Worm (Caenorhabditis elegans) whole organism, L3 larva: ENCODE measurements around the gene C54D10.13.

Experiments
- R02D3.7 ChIP-seq: fragments of 150-350 bp; optimal IDR thresholded peaks from 2 replicates; lab custom pipeline; 2014; ENCODE audit warnings: missing biosample characterization, missing genetic modification characterization
- ZK546.5 ChIP-seq: sonication (generic microtip); optimal IDR thresholded peaks from 2 replicates; lab custom pipeline; 2017; ENCODE audit warnings: missing biosample characterization, missing genetic modification characterization
- aly-2 ChIP-seq: fragments of 150-350 bp; optimal IDR thresholded peaks from 2 replicates; lab custom pipeline; 2014; ENCODE audit warnings: missing biosample characterization, missing genetic modification characterization
- ama-1 ChIP-seq: fragments of 150-350 bp; optimal IDR thresholded peaks from 2 replicates; lab custom pipeline; 2018
- ceh-16 ChIP-seq: sonication (generic microtip); optimal IDR thresholded peaks from 2 replicates; lab custom pipeline; 2017; ENCODE audit warnings: missing biosample characterization, missing genetic modification characterization
- ceh-28 ChIP-seq: fragments of 150-350 bp; optimal IDR thresholded peaks from 2 replicates; lab custom pipeline; 2014; ENCODE audit warnings: missing biosample characterization, missing genetic modification reagents, missing genetic modification characterization
- ceh-82 ChIP-seq: fragments of 150-350 bp; optimal IDR thresholded peaks from 2 replicates; lab custom pipeline; 2014; ENCODE audit warnings: missing biosample characterization, missing genetic modification characterization
- ceh-9 ChIP-seq: sonication (generic microtip); optimal IDR thresholded peaks from 2 replicates; lab custom pipeline; 2018; ENCODE audit warnings: missing biosample characterization, missing genetic modification characterization
- daf-12 ChIP-seq: fragments of 150-350 bp; optimal IDR thresholded peaks from 2 replicates; lab custom pipeline; 2014; ENCODE audit warnings: missing biosample characterization, missing genetic modification reagents, missing genetic modification characterization
- egl-5 ChIP-seq: fragments of 150-350 bp; optimal IDR thresholded peaks from 2 replicates; lab custom pipeline; 2017; ENCODE audit warnings: missing biosample characterization, missing genetic modification reagents, missing genetic modification characterization, inconsistent platforms
- elt-1 ChIP-seq: fragments of 150-350 bp; optimal IDR thresholded peaks from 2 replicates; lab custom pipeline; 2014; ENCODE audit warnings: missing biosample characterization, missing genetic modification characterization
- elt-2 ChIP-seq: sonication (generic microtip); optimal IDR thresholded peaks from 2 replicates; lab custom pipeline; 2016; ENCODE audit warnings: missing genetic modification reagents, mild to moderate bottlenecking, missing genetic modification characterization, missing compliant biosample characterization
- elt-3 ChIP-seq, 3 experiments: fragments of 150-350 bp in 1 of 3; sonication (generic microtip) in 2 of 3; optimal IDR thresholded peaks; 2 replicates in 2 of 3; 4 replicates in 1 of 3; lab custom pipeline; 2014 to 2017; ENCODE audit warnings: missing biosample characterization in 3 of 3, missing genetic modification characterization in 3 of 3
- eor-1 ChIP-seq, 2 experiments: fragments of 150-350 bp; optimal IDR thresholded peaks; 2 replicates each; lab custom pipeline; 2014 to 2018; ENCODE audit warnings: missing biosample characterization in 2 of 2, missing genetic modification characterization in 2 of 2
- fkh-10 ChIP-seq: sonication (generic microtip); optimal IDR thresholded peaks from 2 replicates; lab custom pipeline; 2017; ENCODE audit warnings: missing biosample characterization, missing genetic modification reagents, missing genetic modification characterization
- fkh-2 ChIP-seq: fragments of 150-350 bp; optimal IDR thresholded peaks from 2 replicates; lab custom pipeline; 2014; ENCODE audit warnings: missing biosample characterization, missing genetic modification reagents, missing genetic modification characterization
- fos-1 ChIP-seq: fragments of 150-350 bp; optimal IDR thresholded peaks from 2 replicates; lab custom pipeline; 2014; ENCODE audit warnings: missing biosample characterization, missing genetic modification characterization
- hmg-11 ChIP-seq: sonication (generic microtip); optimal IDR thresholded peaks from 2 replicates; lab custom pipeline; 2016; ENCODE audit warnings: missing genetic modification characterization, missing compliant biosample characterization
- jun-1 ChIP-seq: fragments of 150-350 bp; optimal IDR thresholded peaks from 2 replicates; lab custom pipeline; 2014; ENCODE audit warnings: missing biosample characterization, missing genetic modification reagents, missing genetic modification characterization
- lin-15B ChIP-seq: fragments of 150-350 bp; optimal IDR thresholded peaks from 2 replicates; lab custom pipeline; 2014; ENCODE audit warnings: missing biosample characterization, missing genetic modification characterization
- lin-39 ChIP-seq: fragments of 150-350 bp; optimal IDR thresholded peaks from 2 replicates; lab custom pipeline; 2018; ENCODE audit warnings: missing biosample characterization, missing genetic modification reagents, missing genetic modification characterization
- lsy-12 ChIP-seq: sonication (generic microtip); optimal IDR thresholded peaks from 2 replicates; lab custom pipeline; 2016; ENCODE audit warnings: mild to moderate bottlenecking, missing genetic modification characterization, missing compliant biosample characterization
- mdl-1 ChIP-seq: fragments of 150-350 bp; optimal IDR thresholded peaks from 2 replicates; lab custom pipeline; 2014; ENCODE audit warnings: missing biosample characterization, missing genetic modification characterization
- mml-1 ChIP-seq: fragments of 150-350 bp; sonication (generic microtip); optimal IDR thresholded peaks from 3 replicates; lab custom pipeline; 2014; ENCODE audit warnings: missing biosample characterization, missing genetic modification characterization
- nfya-1 ChIP-seq: sonication (generic microtip); optimal IDR thresholded peaks from 2 replicates; lab custom pipeline; 2017; ENCODE audit warnings: missing genetic modification characterization, mild to moderate bottlenecking, missing compliant biosample characterization, antibody characterized with exemption, moderate library complexity; ENCODE audit not compliant: insufficient read depth
- nhr-11 ChIP-seq: fragments of 150-350 bp; optimal IDR thresholded peaks from 2 replicates; lab custom pipeline; 2014; ENCODE audit warnings: missing biosample characterization, missing genetic modification characterization
- nhr-12 ChIP-seq: fragments of 150-350 bp; optimal IDR thresholded peaks from 2 replicates; lab custom pipeline; 2014; ENCODE audit warnings: missing biosample characterization, missing genetic modification characterization
- nhr-23 ChIP-seq: fragments of 150-350 bp; optimal IDR thresholded peaks from 2 replicates; lab custom pipeline; 2014; ENCODE audit warnings: missing biosample characterization, missing genetic modification reagents, missing genetic modification characterization
- nhr-237 ChIP-seq: fragments of 150-350 bp; optimal IDR thresholded peaks from 2 replicates; lab custom pipeline; 2014; ENCODE audit warnings: missing biosample characterization, missing genetic modification characterization
- nhr-25 ChIP-seq: sonication (generic microtip); optimal IDR thresholded peaks from 2 replicates; lab custom pipeline; 2017; ENCODE audit warnings: missing biosample characterization, missing genetic modification characterization
- nhr-28 ChIP-seq: fragments of 150-350 bp; optimal IDR thresholded peaks from 2 replicates; lab custom pipeline; 2014; ENCODE audit warnings: missing biosample characterization, missing genetic modification characterization
- nhr-43 ChIP-seq: sonication (generic microtip); optimal IDR thresholded peaks from 2 replicates; lab custom pipeline; 2016; ENCODE audit warnings: mild to moderate bottlenecking, missing genetic modification characterization, missing compliant biosample characterization; ENCODE audit not compliant: poor library complexity, severe bottlenecking
- nhr-76 ChIP-seq: fragments of 150-350 bp; sonication (generic microtip); optimal IDR thresholded peaks from 5 replicates; lab custom pipeline; 2014; ENCODE audit warnings: missing biosample characterization, missing genetic modification characterization
- nhr-77 ChIP-seq: fragments of 150-350 bp; optimal IDR thresholded peaks from 2 replicates; lab custom pipeline; 2014; ENCODE audit warnings: missing biosample characterization, missing genetic modification characterization
- pha-4 ChIP-seq: fragments of 150-350 bp; optimal IDR thresholded peaks from 2 replicates; lab custom pipeline; 2014; ENCODE audit warnings: missing biosample characterization, missing genetic modification reagents, missing genetic modification characterization
- pqm-1 ChIP-seq: fragments of 150-350 bp; optimal IDR thresholded peaks from 2 replicates; lab custom pipeline; 2017; ENCODE audit warnings: missing biosample characterization, missing genetic modification characterization, inconsistent platforms
- sea-2 ChIP-seq: fragments of 150-350 bp; sonication (generic microtip); optimal IDR thresholded peaks from 4 replicates; lab custom pipeline; 2014; ENCODE audit warnings: missing biosample characterization, missing genetic modification reagents, missing genetic modification characterization
- skn-1 ChIP-seq: fragments of 150-350 bp; optimal IDR thresholded peaks from 2 replicates; lab custom pipeline; 2014; ENCODE audit warnings: missing biosample characterization, missing genetic modification characterization
- snpc-4 ChIP-seq: fragments of 150-350 bp; optimal IDR thresholded peaks from 2 replicates; lab custom pipeline; 2014; ENCODE audit warnings: missing biosample characterization, missing genetic modification characterization
- tbx-2 ChIP-seq: sonication (generic microtip); optimal IDR thresholded peaks from 2 replicates; lab custom pipeline; 2016; ENCODE audit warnings: mild to moderate bottlenecking, missing genetic modification characterization, missing compliant biosample characterization
- unc-39 ChIP-seq: sonication (generic microtip); optimal IDR thresholded peaks from 4 replicates; lab custom pipeline; 2017; ENCODE audit warnings: missing biosample characterization, missing genetic modification characterization
- unc-62 ChIP-seq: fragments of 150-350 bp; sonication (generic microtip); optimal IDR thresholded peaks from 4 replicates; lab custom pipeline; 2014; ENCODE audit warnings: missing biosample characterization, missing genetic modification reagents, missing genetic modification characterization
- zag-1 ChIP-seq: fragments of 150-350 bp; optimal IDR thresholded peaks from 2 replicates; lab custom pipeline; 2014; ENCODE audit warnings: missing biosample characterization, missing genetic modification characterization
- ztf-11 ChIP-seq: fragments of 150-350 bp; optimal IDR thresholded peaks from 2 replicates; lab custom pipeline; 2014; ENCODE audit warnings: missing biosample characterization, missing genetic modification characterization
- ztf-4 ChIP-seq: fragments of 150-350 bp; optimal IDR thresholded peaks from 2 replicates; lab custom pipeline; 2014; ENCODE audit warnings: missing biosample characterization, missing genetic modification characterization

The C54D10.13 gene

DNA sequence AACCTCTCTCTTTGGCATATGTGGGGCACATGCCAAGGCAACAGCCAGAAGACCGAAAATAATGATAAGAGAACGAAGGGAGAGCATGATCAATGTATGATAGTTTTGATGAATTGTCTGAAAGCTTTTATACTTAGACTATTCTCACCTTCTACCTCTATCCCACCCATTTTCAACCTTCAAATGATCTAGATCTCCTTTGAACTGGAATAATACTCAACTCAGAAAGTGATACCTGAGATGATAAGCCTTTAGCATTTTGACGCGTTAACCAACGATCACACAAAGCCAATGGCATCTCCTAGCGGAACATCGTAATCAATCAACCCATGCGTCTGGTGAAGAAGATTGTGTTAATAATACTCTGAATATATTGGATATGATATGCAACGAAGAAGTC is 27.5 kb downstream of the C54D10.13 start, which contains the start of gene K01D12.9:
Gene K01D12.9, minus strand, starts transcription at position 101 of the 400 bp plus-strand sequence.
- TF ChIP-seq hmg-11 (tag; lab: Kevin White, UChicago) (no peak), nhr-25 (tag; lab: Kevin White, UChicago) (peak; percentile 54), unc-39 (tag; lab: Kevin White, UChicago) (no peak), daf-12 (tag; lab: Kevin White, UChicago) (no peak), snpc-4 (tag; lab: Kevin White, UChicago) (no peak), ceh-82 (tag; lab: Kevin White, UChicago) (no peak)

DNA sequence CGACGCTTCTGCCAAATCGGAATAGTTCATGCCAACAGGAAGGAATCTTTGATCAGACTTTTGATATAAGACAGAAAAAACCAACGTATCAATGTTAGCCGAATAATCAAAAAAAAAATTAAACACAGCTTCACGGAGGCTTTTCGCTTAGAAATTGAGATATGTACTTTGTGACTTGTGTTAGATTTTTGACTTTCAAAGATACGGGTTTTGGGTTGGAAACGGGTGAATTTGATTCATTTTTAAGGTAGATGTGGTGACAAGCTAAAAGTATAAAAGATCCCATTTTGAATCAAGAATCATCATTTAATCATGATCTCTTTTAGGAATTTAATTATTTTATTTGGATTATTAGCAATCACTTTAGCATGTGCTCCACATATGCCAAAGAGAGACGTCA is 29.7 kb downstream of the C54D10.13 start, which contains the start of gene K01D12.8:
Gene K01D12.8, plus strand, starts transcription at position 301 of the 400 bp plus-strand sequence.
- no peak for TF ChIP-seq aly-2 (tag; lab: Kevin White, UChicago)
- TF ChIP-seq, all 47 proteins: peak for 0

DNA sequence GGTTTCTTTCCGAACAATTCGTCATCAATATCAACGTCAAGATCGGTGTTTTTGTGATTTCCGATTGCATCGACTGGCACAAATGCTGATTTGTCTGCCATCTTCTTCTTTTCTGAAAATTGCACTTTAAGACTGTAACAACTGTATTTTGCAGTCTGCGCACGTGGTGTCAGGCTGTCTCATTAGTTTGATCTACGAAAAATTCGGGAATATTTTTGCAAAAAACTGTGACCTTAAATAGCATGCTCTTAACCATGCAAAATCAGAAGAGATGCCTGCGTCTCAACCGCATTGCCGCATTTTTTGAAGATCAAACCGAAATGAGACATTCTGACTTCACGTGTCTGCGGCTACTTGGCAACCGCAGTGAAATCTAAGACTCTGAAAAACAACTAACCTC is 30.7 kb downstream of the C54D10.13 start, which contains the start of gene K01D12.7:
Gene K01D12.7, minus strand, starts transcription at position 101 of the 400 bp plus-strand sequence.
- TF ChIP-seq elt-1 (tag; lab: Kevin White, UChicago) (no peak), ztf-11 (tag; lab: Kevin White, UChicago) (no peak), pqm-1 (tag; lab: Kevin White, UChicago) (no peak), ceh-28 (no peak), skn-1 (no peak), nhr-237 (tag; lab: Kevin White, UChicago) (no peak), tbx-2 (no peak), mml-1 (tag; lab: Kevin White, UChicago) (no peak), fkh-2 (no peak), ceh-82 (tag; lab: Kevin White, UChicago) (no peak)

- TF ChIP-seq zag-1 (tag; lab: Kevin White, UChicago) (no peak), eor-1 (tag; optimal IDR thresholded peaks at IDR 0.05; lab: Kevin White, UChicago) (no peak), nhr-23 (peak; percentile 40), elt-1 (tag; lab: Kevin White, UChicago) (no peak), mdl-1 (tag; lab: Kevin White, UChicago) (no peak), sea-2 (GFP tag; lab: Kevin White, UChicago) (no peak), ama-1 (no peak), daf-12 (tag; lab: Kevin White, UChicago) (no peak), ceh-28 (no peak), unc-62 (GFP tag; lab: Kevin White, UChicago) (no peak), nhr-12 (no peak), unc-39 (tag; lab: Kevin White, UChicago) (no peak), nfya-1 (tag; lab: Kevin White, UChicago) (no peak), nhr-77 (no peak), elt-2 (tag; lab: Kevin White, UChicago) (peak; percentile 44), pha-4 (tag; lab: Kevin White, UChicago) (peak; percentile 64), jun-1 (no peak), fkh-2 (no peak), ceh-82 (tag; lab: Kevin White, UChicago) (no peak), snpc-4 (tag; lab: Kevin White, UChicago) (peak; percentile 34), lin-15B (tag; lab: Kevin White, UChicago) (peak; percentile 47), ztf-4 (no peak), lsy-12 (no peak), nhr-237 (tag; lab: Kevin White, UChicago) (no peak), egl-5 (tag; lab: Kevin White, UChicago) (no peak), fos-1 (tag; lab: Kevin White, UChicago) (no peak), ztf-11 (tag; lab: Kevin White, UChicago) (no peak), nhr-76 (no peak), nhr-11 (tag; lab: Kevin White, UChicago) (no peak), skn-1 (no peak), nhr-28 (tag; lab: Kevin White, UChicago) (no peak), elt-3 (tag; optimal IDR thresholded peaks at IDR 0.05; lab: Kevin White, UChicago) (no peak), pqm-1 (tag; lab: Kevin White, UChicago) (peak; percentile 18), ceh-9 (tag; lab: Kevin White, UChicago) (no peak), ZK546.5 (tag; lab: Kevin White, UChicago) (no peak), ceh-16 (tag; lab: Kevin White, UChicago) (no peak), aly-2 (tag; lab: Kevin White, UChicago) (no peak), R02D3.7 (tag; lab: Kevin White, UChicago) (peak; percentile 93), tbx-2 (no peak), nhr-43 (tag; lab: Kevin White, UChicago) (no peak), mml-1 (tag; lab: Kevin White, UChicago) (no peak), fkh-10 (GFP tag; lab: Kevin White, UChicago) (no peak), hmg-11 (tag; lab: Kevin White, UChicago) (no peak), nhr-25 (tag; lab: Kevin White, UChicago) (no peak), lin-39 (tag; lab: Kevin White, UChicago) (no peak)
These were observed 31.3 kb downstream of the C54D10.13 start, which contains the start of the genes K01D12.20 and miga-1 for ce11 chrV:12400677-12401236. Gene K01D12.20 (minus strand): TSS chrV:12400814. Gene miga-1 (minus strand): TSS chrV:12400859.
